Worm (Caenorhabditis elegans) whole organism, L2 larva: ENCODE results near the gene ZK1307.9.

Experiments
- C34F6.9 ChIP-seq: fragments of 150-350 bp; optimal IDR thresholded peaks from 2 replicates; lab custom pipeline; 2014; ENCODE audit warnings: missing biosample characterization, missing genetic modification characterization
- F13H6.1 ChIP-seq: sonication (generic microtip); optimal IDR thresholded peaks from 2 replicates; lab custom pipeline; 2016; ENCODE audit warnings: missing genetic modification characterization, missing compliant biosample characterization
- R02D3.7 ChIP-seq: fragments of 150-350 bp; optimal IDR thresholded peaks from 2 replicates; lab custom pipeline; 2014; ENCODE audit warnings: missing biosample characterization, missing genetic modification characterization
- Y55F3AM.14 ChIP-seq: fragments of 200-800 bp; sonication (Bioruptor generic); optimal IDR thresholded peaks from 2 replicates; lab custom pipeline; 2018; ENCODE audit warnings: mild to moderate bottlenecking, missing genetic modification characterization, missing compliant biosample characterization
- alr-1 ChIP-seq: fragments of 150-350 bp; optimal IDR thresholded peaks from 2 replicates; lab custom pipeline; 2014; ENCODE audit warnings: missing biosample characterization, missing genetic modification characterization
- aly-2 ChIP-seq: fragments of 150-350 bp; optimal IDR thresholded peaks from 2 replicates; lab custom pipeline; 2014; ENCODE audit warnings: missing biosample characterization, missing genetic modification characterization
- ama-1 ChIP-seq: fragments of 150-350 bp; optimal IDR thresholded peaks from 2 replicates; lab custom pipeline; 2018; ENCODE audit warnings: inconsistent platforms
- blmp-1 ChIP-seq: sonication (generic microtip); optimal IDR thresholded peaks from 2 replicates; lab custom pipeline; 2017; ENCODE audit warnings: missing genetic modification characterization, mild to moderate bottlenecking, missing compliant biosample characterization, antibody characterized with exemption, moderate library complexity; ENCODE audit not compliant: insufficient read depth
- ceh-82 ChIP-seq: fragments of 150-350 bp; optimal IDR thresholded peaks from 2 replicates; lab custom pipeline; 2014; ENCODE audit warnings: missing biosample characterization, missing genetic modification characterization
- crh-2 ChIP-seq: sonication (generic microtip); optimal IDR thresholded peaks from 2 replicates; lab custom pipeline; 2017; ENCODE audit warnings: missing biosample characterization, missing genetic modification characterization
- egl-27 ChIP-seq: sonication (generic microtip); optimal IDR thresholded peaks from 3 replicates; lab custom pipeline; 2017; ENCODE audit warnings: missing biosample characterization, missing genetic modification reagents, missing genetic modification characterization
- elt-1 ChIP-seq: fragments of 150-350 bp; optimal IDR thresholded peaks from 2 replicates; lab custom pipeline; 2014; ENCODE audit warnings: missing biosample characterization, missing genetic modification characterization
- fos-1 ChIP-seq: fragments of 150-350 bp; optimal IDR thresholded peaks from 2 replicates; lab custom pipeline; 2014; ENCODE audit warnings: missing biosample characterization, missing genetic modification characterization
- gmeb-1 ChIP-seq: fragments of 150-350 bp; optimal IDR thresholded peaks from 2 replicates; lab custom pipeline; 2014; ENCODE audit warnings: missing biosample characterization, missing genetic modification characterization
- lin-11 ChIP-seq: fragments of 150-350 bp; sonication (generic microtip); optimal IDR thresholded peaks from 2 replicates; lab custom pipeline; 2014; ENCODE audit warnings: missing biosample characterization, missing genetic modification characterization, inconsistent platforms, mixed read lengths
- lin-13 ChIP-seq: fragments of 150-350 bp; optimal IDR thresholded peaks from 2 replicates; lab custom pipeline; 2014; ENCODE audit warnings: missing biosample characterization, missing genetic modification reagents, missing genetic modification characterization
- lin-39 ChIP-seq: fragments of 150-350 bp; optimal IDR thresholded peaks from 2 replicates; lab custom pipeline; 2014; ENCODE audit warnings: missing biosample characterization, missing genetic modification reagents, missing genetic modification characterization
- lsy-2 ChIP-seq, 2 experiments: fragments of 150-350 bp in 1 of 2; sonication (generic microtip) in 1 of 2; optimal IDR thresholded peaks; 2 replicates each; lab custom pipeline; 2014 to 2017; ENCODE audit warnings: missing biosample characterization in 2 of 2, missing genetic modification characterization in 2 of 2
- mab-5 ChIP-seq: fragments of 150-350 bp; optimal IDR thresholded peaks from 2 replicates; lab custom pipeline; 2014; ENCODE audit warnings: missing biosample characterization, missing genetic modification characterization
- mbf-1 ChIP-seq: sonication (generic microtip); optimal IDR thresholded peaks from 2 replicates; lab custom pipeline; 2017; ENCODE audit warnings: missing biosample characterization, missing genetic modification characterization
- mdl-1 ChIP-seq, 2 experiments: fragments of 150-350 bp in 1 of 2; sonication (generic microtip) in 1 of 2; optimal IDR thresholded peaks; 2 replicates each; lab custom pipeline; 2017; ENCODE audit warnings: missing biosample characterization in 2 of 2, missing genetic modification characterization in 2 of 2
- nhr-10 ChIP-seq: sonication (generic microtip); optimal IDR thresholded peaks from 2 replicates; lab custom pipeline; 2017; ENCODE audit warnings: missing biosample characterization, missing genetic modification characterization
- nhr-11 ChIP-seq: fragments of 150-350 bp; optimal IDR thresholded peaks from 2 replicates; lab custom pipeline; 2014; ENCODE audit warnings: missing biosample characterization, missing genetic modification characterization
- nhr-12 ChIP-seq: fragments of 150-350 bp; optimal IDR thresholded peaks from 2 replicates; lab custom pipeline; 2014; ENCODE audit warnings: missing biosample characterization, missing genetic modification characterization
- nhr-129 ChIP-seq: fragments of 150-350 bp; optimal IDR thresholded peaks from 2 replicates; lab custom pipeline; 2014; ENCODE audit warnings: missing biosample characterization, missing genetic modification characterization
- nhr-21 ChIP-seq: fragments of 150-350 bp; optimal IDR thresholded peaks from 2 replicates; lab custom pipeline; 2014; ENCODE audit warnings: missing biosample characterization, missing genetic modification characterization
- nhr-23 ChIP-seq: fragments of 150-350 bp; optimal IDR thresholded peaks from 2 replicates; lab custom pipeline; 2014; ENCODE audit warnings: missing biosample characterization, missing genetic modification reagents, missing genetic modification characterization
- nhr-237 ChIP-seq: fragments of 150-350 bp; optimal IDR thresholded peaks from 2 replicates; lab custom pipeline; 2014; ENCODE audit warnings: missing biosample characterization, missing genetic modification characterization
- nhr-25 ChIP-seq: fragments of 150-350 bp; sonication (generic microtip); optimal IDR thresholded peaks from 3 replicates; lab custom pipeline; 2014; ENCODE audit warnings: missing biosample characterization, missing genetic modification characterization
- nhr-6 ChIP-seq: fragments of 150-350 bp; optimal IDR thresholded peaks from 2 replicates; lab custom pipeline; 2014; ENCODE audit warnings: missing biosample characterization, missing genetic modification characterization
- peb-1 ChIP-seq: fragments of 150-350 bp; optimal IDR thresholded peaks from 2 replicates; lab custom pipeline; 2014; ENCODE audit warnings: missing biosample characterization, missing genetic modification characterization
- sem-4 ChIP-seq: fragments of 150-350 bp; optimal IDR thresholded peaks from 2 replicates; lab custom pipeline; 2014; ENCODE audit warnings: missing biosample characterization, missing genetic modification reagents, missing genetic modification characterization
- skn-1 ChIP-seq: sonication (generic microtip); optimal IDR thresholded peaks from 2 replicates; lab custom pipeline; 2017; ENCODE audit warnings: missing biosample characterization, missing genetic modification characterization
- sma-3 ChIP-seq: sonication (generic microtip); optimal IDR thresholded peaks from 2 replicates; lab custom pipeline; 2016; ENCODE audit warnings: missing genetic modification reagents, missing genetic modification characterization, missing compliant biosample characterization
- sma-9 ChIP-seq, 2 experiments: fragments of 150-350 bp in 1 of 2; sonication (generic microtip) in 1 of 2; optimal IDR thresholded peaks; 2 replicates each; lab custom pipeline; 2014 to 2016; ENCODE audit warnings: missing genetic modification characterization in 2 of 2, mild to moderate bottlenecking in 1 of 2, missing biosample characterization in 1 of 2, missing compliant biosample characterization in 1 of 2, missing genetic modification reagents in 1 of 2, moderate library complexity in 1 of 2
- snpc-4 ChIP-seq: fragments of 150-350 bp; optimal IDR thresholded peaks from 2 replicates; lab custom pipeline; 2014; ENCODE audit warnings: missing biosample characterization, missing genetic modification characterization
- unc-39 ChIP-seq: fragments of 150-350 bp; optimal IDR thresholded peaks from 2 replicates; lab custom pipeline; 2014; ENCODE audit warnings: missing biosample characterization, missing genetic modification characterization
- unc-55 ChIP-seq: fragments of 150-350 bp; sonication (generic microtip); optimal IDR thresholded peaks from 3 replicates; lab custom pipeline; 2014; ENCODE audit warnings: missing biosample characterization, missing genetic modification reagents, missing genetic modification characterization
- unc-62 ChIP-seq: fragments of 150-350 bp; optimal IDR thresholded peaks from 2 replicates; lab custom pipeline; 2014; ENCODE audit warnings: missing biosample characterization, missing genetic modification reagents, missing genetic modification characterization
- zag-1 ChIP-seq: fragments of 150-350 bp; optimal IDR thresholded peaks from 2 replicates; lab custom pipeline; 2014; ENCODE audit warnings: missing biosample characterization, missing genetic modification characterization
- ztf-1 ChIP-seq: fragments of 200-800 bp; sonication (Bioruptor generic); conservative IDR thresholded peaks from 2 replicates; pipeline ENCODE4 v1.3.6; 2022; ENCODE audit warnings: missing genetic modification characterization, missing compliant biosample characterization
- ztf-4 ChIP-seq: fragments of 150-350 bp; optimal IDR thresholded peaks from 2 replicates; lab custom pipeline; 2014; ENCODE audit warnings: missing biosample characterization, missing genetic modification characterization

ZK1307.9 gene

DNA sequence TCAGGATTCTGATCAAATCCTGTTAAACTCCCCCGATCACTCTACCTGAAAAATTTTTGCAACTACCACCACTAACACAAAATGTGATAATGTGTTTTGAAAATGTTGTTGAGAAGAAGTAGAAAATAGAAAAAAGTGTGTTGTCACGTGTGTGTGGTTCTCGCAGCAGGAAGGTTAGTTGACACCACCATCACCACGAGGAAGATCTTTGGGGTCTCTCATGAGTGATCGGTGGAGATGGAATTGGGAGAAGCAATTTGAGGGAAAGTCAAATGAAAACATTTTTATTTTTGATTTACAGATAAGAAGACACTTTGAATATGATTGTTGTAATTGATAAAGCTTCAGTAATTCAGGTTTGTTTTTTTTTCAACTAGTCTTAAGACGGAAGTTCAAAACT lies 47.6 kb upstream of the ZK1307.9 start:
- TF ChIP-seq unc-39 (tag; lab: Kevin White, UChicago), result no peak
- no peak for TF ChIP-seq nhr-237
- TF ChIP-seq alr-1, result no peak
- peak; percentile 72 for TF ChIP-seq ztf-4 (tag; lab: Kevin White, UChicago)
- peak in 1 of 2 experiments; percentile 60 for TF ChIP-seq lsy-2 (tag; optimal IDR thresholded peaks at IDR 0.05; lab: Kevin White, UChicago)
- TF ChIP-seq lin-39 (tag; lab: Kevin White, UChicago), result no peak
- peak; percentile 27 for TF ChIP-seq nhr-6 (tag; lab: Kevin White, UChicago)
- TF ChIP-seq ceh-82 (tag; lab: Kevin White, UChicago), result no peak
- peak; percentile 12 for TF ChIP-seq nhr-21
- TF ChIP-seq mab-5, result no peak
- no peak for TF ChIP-seq fos-1 (tag; lab: Kevin White, UChicago)
- TF ChIP-seq peb-1, result no peak
- peak; percentile 9 for TF ChIP-seq lin-13
- peak; percentile 72 for TF ChIP-seq sem-4 (tag; lab: Kevin White, UChicago)
- peak; percentile 68 for TF ChIP-seq blmp-1 (tag; lab: Kevin White, UChicago)
- peak; percentile 17 for TF ChIP-seq sma-3 (GFP tag; lab: Kevin White, UChicago)
- TF ChIP-seq mdl-1 (tag; optimal IDR thresholded peaks at IDR 0.05; lab: Kevin White, UChicago), result peak; percentile 3 to 70
- TF ChIP-seq nhr-129 (tag; lab: Kevin White, UChicago), result peak; percentile 86
- peak; percentile 75 for TF ChIP-seq crh-2 (tag; lab: Kevin White, UChicago)
- TF ChIP-seq ztf-1, result no peak
- peak; percentile 87 for TF ChIP-seq sma-9 (GFP tag; optimal IDR thresholded peaks at IDR 0.05; lab: Kevin White, UChicago)
- TF ChIP-seq sma-9 (tag; optimal IDR thresholded peaks at IDR 0.05; lab: Kevin White, UChicago), result no peak
- no peak for TF ChIP-seq nhr-23 (tag; lab: Kevin White, UChicago)
- TF ChIP-seq gmeb-1 (tag; lab: Kevin White, UChicago), result peak; percentile 54
- TF ChIP-seq mbf-1, result no peak
- TF ChIP-seq unc-62 (GFP tag; lab: Kevin White, UChicago), result no peak
- TF ChIP-seq nhr-10 (tag; lab: Kevin White, UChicago), result no peak
- no peak for TF ChIP-seq nhr-12 (tag; lab: Kevin White, UChicago)
- no peak for TF ChIP-seq nhr-11 (tag; lab: Kevin White, UChicago)
- no peak for TF ChIP-seq skn-1 (tag; lab: Kevin White, UChicago)
- TF ChIP-seq C34F6.9 (tag; lab: Kevin White, UChicago), result peak; percentile 36
- no peak for TF ChIP-seq aly-2 (tag; lab: Kevin White, UChicago)
- peak; percentile 86 for TF ChIP-seq nhr-25 (tag; lab: Kevin White, UChicago)

DNA sequence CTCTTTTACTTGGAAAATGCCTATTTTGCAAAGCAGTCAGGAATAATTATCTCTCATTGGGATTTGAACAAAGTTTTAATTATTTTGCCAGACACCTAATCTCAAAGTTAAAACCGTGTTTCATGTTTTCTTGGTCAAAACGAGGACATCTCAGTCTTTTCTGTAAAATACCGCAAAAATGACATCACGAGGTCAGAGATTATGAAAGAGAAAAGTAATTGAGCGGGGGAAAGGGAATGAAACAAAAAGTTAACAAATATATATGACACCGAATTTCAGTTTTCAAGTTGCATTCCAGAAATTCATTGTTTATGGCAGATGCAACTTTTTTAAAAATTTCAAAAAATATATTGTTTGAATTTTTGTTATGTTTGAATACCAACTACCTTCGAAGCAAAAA lies 46.7 kb upstream of the ZK1307.9 start:
- peak; percentile 17 for TF ChIP-seq gmeb-1 (tag; lab: Kevin White, UChicago)
- TF ChIP-seq sma-9 (GFP tag; optimal IDR thresholded peaks at IDR 0.05; lab: Kevin White, UChicago), result peak; percentile 55
- TF ChIP-seq sma-9 (tag; optimal IDR thresholded peaks at IDR 0.05; lab: Kevin White, UChicago), result no peak
- TF ChIP-seq alr-1, result no peak
- no peak for TF ChIP-seq C34F6.9 (tag; lab: Kevin White, UChicago)
- TF ChIP-seq unc-39 (tag; lab: Kevin White, UChicago), result no peak
- TF ChIP-seq blmp-1 (tag; lab: Kevin White, UChicago), result peak; percentile 45
- TF ChIP-seq lin-13, result no peak
- peak; percentile 42 for TF ChIP-seq crh-2 (tag; lab: Kevin White, UChicago)

DNA sequence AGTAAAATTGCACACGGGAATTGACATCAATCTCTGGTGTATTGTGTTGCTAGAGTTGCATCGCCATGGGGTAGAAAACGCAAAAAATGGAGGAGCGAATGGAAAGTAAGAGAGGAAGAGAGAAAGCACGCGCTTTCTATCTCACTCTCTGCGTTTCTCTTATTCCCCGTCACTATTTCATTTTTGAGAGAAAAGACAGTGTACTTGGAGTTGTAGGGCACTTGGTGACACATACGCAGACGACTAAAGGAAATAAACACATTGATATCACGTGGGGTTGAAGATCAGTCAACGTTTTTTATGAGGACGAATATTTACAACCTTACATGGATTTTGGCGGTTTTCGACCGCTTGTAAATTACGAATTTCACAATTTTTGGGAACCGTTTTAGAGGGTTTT lies 45.9 kb upstream of the ZK1307.9 start:
- TF ChIP-seq egl-27 (peak; percentile 96), lin-13 (peak; percentile 84), nhr-12 (tag; lab: Kevin White, UChicago) (no peak), mbf-1 (no peak), lin-11 (no peak), elt-1 (no peak), R02D3.7 (tag; lab: Kevin White, UChicago) (peak; percentile 22), nhr-11 (tag; lab: Kevin White, UChicago) (peak; percentile 68), unc-62 (GFP tag; lab: Kevin White, UChicago) (peak; percentile 84), F13H6.1 (tag; lab: Kevin White, UChicago) (peak; percentile 96), sma-9 (GFP tag; optimal IDR thresholded peaks at IDR 0.05; lab: Kevin White, UChicago) (peak; percentile 99), sma-9 (tag; optimal IDR thresholded peaks at IDR 0.05; lab: Kevin White, UChicago) (peak; percentile 70), nhr-129 (tag; lab: Kevin White, UChicago) (peak; percentile 98), mdl-1 (tag; optimal IDR thresholded peaks at IDR 0.05; lab: Kevin White, UChicago) (peak; percentile 99 to 100), nhr-6 (tag; lab: Kevin White, UChicago) (peak; percentile 96), unc-55 (GFP tag; lab: Kevin White, UChicago) (peak; percentile 67), mab-5 (peak; percentile 79), skn-1 (tag; lab: Kevin White, UChicago) (peak; percentile 45), peb-1 (no peak), sma-3 (GFP tag; lab: Kevin White, UChicago) (peak; percentile 96), nhr-23 (tag; lab: Kevin White, UChicago) (no peak), lsy-2 (tag; optimal IDR thresholded peaks at IDR 0.05; lab: Kevin White, UChicago) (peak; percentile 32 to 95), nhr-237 (no peak), nhr-10 (tag; lab: Kevin White, UChicago) (peak; percentile 54), alr-1 (peak; percentile 76), nhr-21 (peak; percentile 97), zag-1 (peak; percentile 78), fos-1 (tag; lab: Kevin White, UChicago) (peak; percentile 96), ztf-4 (tag; lab: Kevin White, UChicago) (peak; percentile 92), blmp-1 (tag; lab: Kevin White, UChicago) (peak; percentile 96), C34F6.9 (tag; lab: Kevin White, UChicago) (peak; percentile 98), sem-4 (tag; lab: Kevin White, UChicago) (peak; percentile 93), ama-1 (lab: Kevin White, UChicago) (peak; percentile 57), nhr-25 (tag; lab: Kevin White, UChicago) (peak; percentile 97), gmeb-1 (tag; lab: Kevin White, UChicago) (peak; percentile 87), Y55F3AM.14 (GFP tag; lab: Kevin White, UChicago) (peak; percentile 79), crh-2 (tag; lab: Kevin White, UChicago) (peak; percentile 97), ztf-1 (no peak), snpc-4 (tag; lab: Kevin White, UChicago) (peak; percentile 53)
- TF ChIP-seq, all 48 proteins: peak for 30
